Worm (Caenorhabditis elegans) whole organism, young adult: ENCODE data around the gene rab-7.

Experiments
- ama-1 ChIP-seq, 3 experiments: fragments of 150-350 bp in 1 of 3; sonication (generic microtip) in 2 of 3; optimal IDR thresholded peaks; 2 replicates each; lab custom pipeline; 2014 to 2018; ENCODE audit warnings: missing biosample characterization in 2 of 3, missing genetic modification characterization in 2 of 3, missing genetic modification reagents in 2 of 3
- ceh-58 ChIP-seq: fragments of 200-800 bp; sonication (Bioruptor generic); IDR thresholded peaks from 2 replicates; pipeline ENCODE4 v1.3.6; 2022; ENCODE audit warnings: missing genetic modification characterization, missing compliant biosample characterization
- die-1 ChIP-seq: sonication (generic microtip); optimal IDR thresholded peaks from 2 replicates; lab custom pipeline; 2016; ENCODE audit warnings: missing genotype, mild to moderate bottlenecking, missing genetic modification characterization, missing compliant biosample characterization
- dpff-1 ChIP-seq: sonication (generic microtip); optimal IDR thresholded peaks from 2 replicates; lab custom pipeline; 2017; ENCODE audit warnings: mild to moderate bottlenecking, missing genetic modification characterization, missing compliant biosample characterization
- fkh-3 ChIP-seq: sonication (generic microtip); optimal IDR thresholded peaks from 2 replicates; lab custom pipeline; 2016; ENCODE audit warnings: mild to moderate bottlenecking, missing genetic modification characterization, missing compliant biosample characterization
- sea-2 ChIP-seq: fragments of 200-800 bp; sonication (Bioruptor generic); IDR thresholded peaks from 2 replicates; pipeline ENCODE4 v1.3.6; 2022; ENCODE audit warnings: missing genetic modification characterization, missing compliant biosample characterization
- unc-62 ChIP-seq: fragments of 150-350 bp; optimal IDR thresholded peaks from 2 replicates; lab custom pipeline; 2014; ENCODE audit warnings: missing biosample characterization, missing genetic modification reagents, missing genetic modification characterization

DNA sequence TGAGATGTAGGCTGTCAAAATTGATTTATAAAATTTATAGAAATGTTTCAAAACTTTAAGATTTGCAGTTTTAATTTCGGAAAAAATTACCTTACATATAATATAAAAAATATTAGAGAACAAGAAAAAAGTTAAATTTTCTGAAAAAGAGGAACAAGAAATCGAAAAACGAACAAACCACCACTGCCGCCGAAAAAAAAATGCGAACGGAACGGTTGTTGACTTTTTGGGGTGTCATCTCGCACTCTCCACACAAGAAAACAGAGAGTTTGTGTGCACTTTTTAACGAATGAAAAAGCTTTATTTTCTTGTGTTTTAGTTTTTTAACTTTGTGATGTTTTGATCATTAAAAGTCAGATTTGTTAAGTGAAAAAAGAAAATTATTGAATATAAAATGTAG lies 41.5 kb downstream of the rab-7 start:
- TF ChIP-seq ceh-58 (GFP tag; lab: Robert Waterston, UW): no peak
- no peak for TF ChIP-seq dpff-1
- TF ChIP-seq ama-1 (optimal IDR thresholded peaks at IDR 0.05; lab: Kevin White, UChicago): no peak
- no peak for TF ChIP-seq ama-1 (GFP tag; optimal IDR thresholded peaks at IDR 0.05; lab: Kevin White, UChicago)
- no peak for TF ChIP-seq fkh-3 (tag; lab: Kevin White, UChicago)
- no peak for TF ChIP-seq unc-62 (GFP tag; lab: Kevin White, UChicago)
- no peak for TF ChIP-seq sea-2 (GFP tag; lab: Robert Waterston, UW)
- TF ChIP-seq die-1 (tag; lab: Kevin White, UChicago): no peak
